Fruit fly (Drosophila melanogaster) whole organism, embryonic: ENCODE measurements around the gene Srg3.

ENCODE experiments used
- C15 ChIP-seq: fragments of 200-800 bp; sonication (Bioruptor generic); IDR thresholded peaks from 3 replicates; pipeline ENCODE4 v1.3.6; 2022; ENCODE audit warnings: missing biosample characterization, missing genetic modification characterization
- CG10147 ChIP-seq: fragments of 200-800 bp; sonication (Bioruptor generic); optimal IDR thresholded peaks from 2 replicates; lab custom pipeline; 2019; ENCODE audit warnings: missing biosample characterization, mild to moderate bottlenecking, missing genetic modification characterization, moderate library complexity
- CG11695 ChIP-seq: fragments of 200-800 bp; sonication (Bioruptor generic); IDR thresholded peaks from 3 replicates; pipeline ENCODE4 v1.3.6; 2022; ENCODE audit warnings: missing biosample characterization, missing genetic modification characterization
- CG11696 ChIP-seq: fragments of 200-800 bp; sonication (Bioruptor generic); IDR thresholded peaks from 2 replicates; pipeline ENCODE4 v1.3.6; 2022; ENCODE audit warnings: missing biosample characterization, missing genetic modification characterization
- CG13287 ChIP-seq: fragments of 200-800 bp; sonication (Bioruptor generic); IDR thresholded peaks from 2 replicates; pipeline ENCODE4 v1.3.6; 2022; ENCODE audit warnings: missing biosample characterization, missing genetic modification characterization; ENCODE audit not compliant: partially characterized antibody
- CG17186 ChIP-seq: fragments of 200-800 bp; sonication (Bioruptor generic); optimal IDR thresholded peaks from 3 replicates; lab custom pipeline; 2017; ENCODE audit warnings: missing biosample characterization, missing genetic modification reagents, missing genetic modification characterization
- CG1792 ChIP-seq: fragments of 200-800 bp; sonication (Bioruptor generic); optimal IDR thresholded peaks from 2 replicates; lab custom pipeline; 2016; ENCODE audit warnings: missing biosample characterization, missing genetic modification characterization
- CG18764 ChIP-seq: fragments of 200-800 bp; sonication (Bioruptor generic); optimal IDR thresholded peaks from 3 replicates; lab custom pipeline; 2016; ENCODE audit warnings: missing biosample characterization, missing genetic modification characterization
- CG2120 ChIP-seq: fragments of 200-800 bp; sonication (Bioruptor generic); optimal IDR thresholded peaks from 3 replicates; lab custom pipeline; 2016; ENCODE audit warnings: missing biosample characterization, missing genetic modification characterization
- CG2202 ChIP-seq: fragments of 200-800 bp; sonication (Bioruptor generic); optimal IDR thresholded peaks from 2 replicates; lab custom pipeline; 2018; ENCODE audit warnings: missing biosample characterization, mild to moderate bottlenecking, missing genetic modification characterization
- CG2875 ChIP-seq: fragments of 200-800 bp; sonication (Bioruptor generic); optimal IDR thresholded peaks from 2 replicates; lab custom pipeline; 2017; ENCODE audit warnings: missing biosample characterization, mild to moderate bottlenecking, missing genetic modification characterization, missing genetic modification reagents
- CG31224 ChIP-seq: fragments of 200-800 bp; sonication (Bioruptor generic); IDR thresholded peaks from 2 replicates; pipeline ENCODE4 v1.3.6; 2022; ENCODE audit warnings: missing biosample characterization, missing genetic modification characterization
- CG31441 ChIP-seq: fragments of 200-800 bp; sonication (Bioruptor generic); IDR thresholded peaks from 2 replicates; pipeline ENCODE4 v1.3.6; 2022; ENCODE audit warnings: missing biosample characterization, missing genetic modification characterization
- CG32532 ChIP-seq: fragments of 200-800 bp; sonication (Bioruptor generic); IDR thresholded peaks from 2 replicates; pipeline ENCODE4 v1.3.6; 2022; ENCODE audit warnings: missing biosample characterization, missing genetic modification characterization
- CG3838 ChIP-seq: fragments of 200-800 bp; sonication (Bioruptor generic); optimal IDR thresholded peaks from 3 replicates; lab custom pipeline; 2016; ENCODE audit warnings: missing biosample characterization, missing genetic modification characterization
- CG7372 ChIP-seq: fragments of 200-800 bp; sonication (Bioruptor generic); IDR thresholded peaks from 2 replicates; pipeline ENCODE4 v1.3.6; 2022; ENCODE audit warnings: missing biosample characterization, missing genetic modification characterization
- CG7839 ChIP-seq: fragments of 200-800 bp; sonication (Bioruptor generic); optimal IDR thresholded peaks from 3 replicates; lab custom pipeline; 2018; ENCODE audit warnings: missing biosample characterization, mild to moderate bottlenecking, missing genetic modification characterization, moderate library complexity
- CG7963 ChIP-seq: fragments of 200-800 bp; sonication (Bioruptor generic); IDR thresholded peaks from 3 replicates; pipeline ENCODE4 v1.3.6; 2022; ENCODE audit warnings: missing biosample characterization, missing genetic modification characterization; ENCODE audit not compliant: partially characterized antibody
- CG9727 ChIP-seq: fragments of 200-800 bp; sonication (Bioruptor generic); optimal IDR thresholded peaks from 3 replicates; lab custom pipeline; 2017; ENCODE audit warnings: missing biosample characterization, mild to moderate bottlenecking, missing genetic modification characterization
- CkIIα-i1 ChIP-seq: fragments of 200-800 bp; sonication (Bioruptor generic); IDR thresholded peaks from 2 replicates; pipeline ENCODE4 v1.3.6; 2022; ENCODE audit warnings: missing biosample characterization, missing genetic modification characterization
- Dek ChIP-seq: fragments of 200-800 bp; sonication (Bioruptor generic); optimal IDR thresholded peaks from 3 replicates; lab custom pipeline; 2019; ENCODE audit warnings: missing biosample characterization, mild to moderate bottlenecking, missing genetic modification characterization, moderate library complexity
- Dref ChIP-seq: fragments of 200-800 bp; sonication (Bioruptor generic); IDR thresholded peaks from 2 replicates; pipeline ENCODE4 v1.3.6; 2022; ENCODE audit warnings: missing biosample characterization, missing genetic modification characterization
- Hr3 ChIP-seq: fragments of 200-800 bp; sonication (Bioruptor generic); optimal IDR thresholded peaks from 3 replicates; lab custom pipeline; 2016; ENCODE audit warnings: missing biosample characterization, missing genetic modification characterization
- NFAT ChIP-seq: fragments of 200-800 bp; sonication (Bioruptor generic); IDR thresholded peaks from 2 replicates; pipeline ENCODE4 v1.3.6; 2022; ENCODE audit warnings: missing biosample characterization, missing genetic modification characterization
- Sox100B ChIP-seq: fragments of 200-800 bp; sonication (Bioruptor generic); optimal IDR thresholded peaks from 3 replicates; lab custom pipeline; 2018; ENCODE audit warnings: missing biosample characterization, mild to moderate bottlenecking, missing genetic modification characterization
- Sry-δ ChIP-seq: fragments of 200-800 bp; sonication (Bioruptor generic); optimal IDR thresholded peaks from 2 replicates; lab custom pipeline; 2016; ENCODE audit warnings: missing biosample characterization, missing genetic modification characterization
- amos ChIP-seq: fragments of 200-800 bp; sonication (Bioruptor generic); IDR thresholded peaks from 2 replicates; pipeline ENCODE4 v1.3.6; 2022; ENCODE audit warnings: missing biosample characterization, missing genetic modification characterization; ENCODE audit not compliant: partially characterized antibody
- ash1 ChIP-seq: fragments of 200-800 bp; sonication (Bioruptor generic); optimal IDR thresholded peaks from 2 replicates; lab custom pipeline; 2018; ENCODE audit warnings: missing biosample characterization, mild to moderate bottlenecking, missing genetic modification characterization
- ato ChIP-seq: fragments of 200-800 bp; sonication (Bioruptor generic); IDR thresholded peaks from 2 replicates; pipeline ENCODE4 v1.3.6; 2022; ENCODE audit warnings: missing biosample characterization, missing genetic modification characterization; ENCODE audit not compliant: partially characterized antibody
- br ChIP-seq: fragments of >200 bp; optimal IDR thresholded peaks from 2 replicates; lab custom pipeline; 2017
- btn ChIP-seq: fragments of 200-800 bp; sonication (Bioruptor generic); optimal IDR thresholded peaks from 2 replicates; lab custom pipeline; 2016; ENCODE audit warnings: missing biosample characterization, missing genetic modification characterization
- caup ChIP-seq: fragments of 200-800 bp; sonication (Bioruptor generic); optimal IDR thresholded peaks from 3 replicates; lab custom pipeline; 2017; ENCODE audit warnings: missing biosample characterization, mild to moderate bottlenecking, missing genetic modification characterization, moderate library complexity; ENCODE audit not compliant: severe bottlenecking
- crp ChIP-seq, 2 experiments: fragments of 200-800 bp; sonication (Bioruptor generic); optimal IDR thresholded peaks; 2 replicates in 1 of 2; 3 replicates in 1 of 2; lab custom pipeline; 2017; ENCODE audit warnings: missing biosample characterization in 2 of 2, missing genetic modification characterization in 2 of 2, mild to moderate bottlenecking in 1 of 2, moderate library complexity in 1 of 2
- da ChIP-seq: fragments of 200-800 bp; sonication (Bioruptor generic); optimal IDR thresholded peaks from 2 replicates; lab custom pipeline; 2016; ENCODE audit warnings: missing biosample characterization, missing genetic modification characterization
- fd3F ChIP-seq: fragments of 200-800 bp; sonication (Bioruptor generic); optimal IDR thresholded peaks from 2 replicates; lab custom pipeline; 2018; ENCODE audit warnings: missing biosample characterization, mild to moderate bottlenecking, missing genetic modification characterization, moderate library complexity
- fru ChIP-seq: fragments of >200 bp; optimal IDR thresholded peaks from 2 replicates; lab custom pipeline; 2017
- gt ChIP-seq: fragments of 200-800 bp; sonication (Bioruptor generic); IDR thresholded peaks from 2 replicates; pipeline ENCODE4 v1.3.6; 2022; ENCODE audit warnings: missing biosample characterization, missing genetic modification characterization
- hkb ChIP-seq, 2 experiments: fragments of 200-800 bp in 1 of 2; fragments of >200 bp in 1 of 2; sonication (Bioruptor generic) in 1 of 2; IDR thresholded peaks in 1 of 2; optimal IDR thresholded peaks in 1 of 2; 2 replicates each; pipeline versions ENCODE4 v1.3.6 to Lab custom; 2017 to 2022; ENCODE audit warnings: missing biosample characterization in 1 of 2, missing genetic modification characterization in 1 of 2
- insv ChIP-seq, 2 experiments: fragments of 200-800 bp; sonication (Bioruptor generic); optimal IDR thresholded peaks; 3 replicates each; lab custom pipeline; 2016 to 2018; ENCODE audit warnings: missing biosample characterization in 2 of 2, missing genetic modification characterization in 2 of 2
- lab ChIP-seq: fragments of 200-800 bp; sonication (Bioruptor generic); optimal IDR thresholded peaks from 3 replicates; lab custom pipeline; 2017; ENCODE audit warnings: missing biosample characterization, missing genetic modification characterization, mild to moderate bottlenecking, moderate library complexity, missing genetic modification reagents
- peb ChIP-seq: fragments of 200-800 bp; sonication (Bioruptor generic); IDR thresholded peaks from 2 replicates; pipeline ENCODE4 v1.3.6; 2022; ENCODE audit warnings: missing biosample characterization, missing genetic modification characterization
- pho ChIP-seq: fragments of 200-800 bp; sonication (Bioruptor generic); optimal IDR thresholded peaks from 2 replicates; lab custom pipeline; 2016; ENCODE audit warnings: missing biosample characterization, missing genetic modification characterization
- phol ChIP-seq: fragments of 200-800 bp; sonication (Bioruptor generic); optimal IDR thresholded peaks from 3 replicates; lab custom pipeline; 2018; ENCODE audit warnings: missing biosample characterization, mild to moderate bottlenecking, missing genetic modification characterization, moderate library complexity
- pum ChIP-seq: fragments of 200-800 bp; sonication (Bioruptor generic); optimal IDR thresholded peaks from 2 replicates; lab custom pipeline; 2016; ENCODE audit warnings: missing biosample characterization, missing genetic modification characterization
- pzg ChIP-seq: fragments of 200-800 bp; sonication (Bioruptor generic); optimal IDR thresholded peaks from 3 replicates; lab custom pipeline; 2018; ENCODE audit warnings: missing biosample characterization, mild to moderate bottlenecking, missing genetic modification characterization, moderate library complexity
- salm ChIP-seq: fragments of 200-800 bp; sonication (Bioruptor generic); optimal IDR thresholded peaks from 2 replicates; lab custom pipeline; 2018; ENCODE audit warnings: missing biosample characterization, mild to moderate bottlenecking, missing genetic modification characterization
- sens ChIP-seq: fragments of 200-800 bp; sonication (Bioruptor generic); peaks from one replicate; lab custom pipeline; 2016; ENCODE audit warnings: missing biosample characterization, missing genetic modification characterization
- sens-2 ChIP-seq: fragments of 200-800 bp; sonication (Bioruptor generic); IDR thresholded peaks from 2 replicates; pipeline ENCODE4 v1.3.6; 2022; ENCODE audit warnings: missing biosample characterization, missing genetic modification characterization
- stwl ChIP-seq: fragments of 200-800 bp; sonication (Bioruptor generic); optimal IDR thresholded peaks from 3 replicates; lab custom pipeline; 2018; ENCODE audit warnings: missing biosample characterization, mild to moderate bottlenecking, missing genetic modification characterization, moderate library complexity
- yki ChIP-seq: fragments of >200 bp; optimal IDR thresholded peaks from 3 replicates; lab custom pipeline; 2018

Gene Srg3

DNA sequence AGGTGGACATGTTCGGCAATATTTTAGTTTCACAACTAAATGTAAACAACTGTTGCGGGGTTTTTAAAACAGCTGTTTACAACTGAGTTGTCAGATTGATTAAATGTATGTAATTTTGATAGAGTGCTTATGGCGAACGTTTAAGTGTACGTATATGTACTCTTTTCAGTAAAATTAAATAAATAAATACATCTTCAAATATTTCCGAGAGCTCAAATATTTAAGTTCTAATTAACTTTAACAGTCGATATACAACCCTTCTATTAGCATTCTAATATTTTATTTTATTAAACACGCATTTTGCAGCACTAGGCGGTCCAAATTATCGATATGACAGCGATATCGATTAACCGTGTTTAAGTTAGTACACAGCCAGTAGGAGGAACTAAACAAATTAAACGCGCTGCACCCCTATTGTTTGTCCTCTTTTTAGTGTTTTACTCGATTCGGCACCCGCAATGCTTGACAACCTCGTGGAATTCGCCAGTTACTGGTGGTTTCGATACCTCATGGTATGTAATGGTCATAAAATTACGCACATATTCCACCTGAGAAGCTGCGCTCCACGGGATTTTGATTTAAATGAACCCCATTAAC, 8.6 kb downstream of the Srg3 start, which contains the start of the genes CG3448 and ghi (continued):
- TF ChIP-seq da (GFP tag; lab: Kevin White, UChicago) (no peak), CkIIα-i1 (GFP tag; lab: Robert Waterston, UW) (no peak), salm (peak; percentile 9), CG2875 (GFP tag; lab: Kevin White, UChicago) (no peak), NFAT (GFP tag; lab: Robert Waterston, UW) (peak; percentile 59; the same call in 1 of the 2 replicates), Dek (tag; lab: Kevin White, UChicago) (peak; percentile 18), lab (GFP tag; lab: Kevin White, UChicago) (peak; percentile 83), insv (GFP tag; optimal IDR thresholded peaks at IDR 0.05; lab: Kevin White, UChicago) (peak in 1 of 2 experiments; percentile 28), phol (tag; lab: Kevin White, UChicago) (peak; percentile 87), CG11696 (no peak), pum (GFP tag; lab: Kevin White, UChicago) (peak; percentile 11), fru (lab: Kevin White, UChicago) (no peak), CG7963 (GFP tag; lab: Robert Waterston, UW) (peak; percentile 69), CG18764 (GFP tag; lab: Kevin White, UChicago) (peak; percentile 61), sens (GFP tag; lab: Kevin White, UChicago) (peak; percentile 93), gt (no peak), CG2120 (GFP tag; lab: Kevin White, UChicago) (peak; percentile 70), crp (GFP tag; optimal IDR thresholded peaks at IDR 0.05; lab: Kevin White, UChicago) (peak; percentile 13 to 84), CG31224 (GFP tag; lab: Robert Waterston, UW) (peak; percentile 40), fd3F (GFP tag; lab: Kevin White, UChicago) (no peak), CG17186 (GFP tag; lab: Kevin White, UChicago) (peak; percentile 22), stwl (tag; lab: Kevin White, UChicago) (peak; percentile 93), pzg (peak; percentile 69), sens-2 (GFP tag; lab: Robert Waterston, UW) (no peak), Dref (GFP tag; lab: Robert Waterston, UW) (peak; percentile 83), CG10147 (peak; percentile 68), CG1792 (GFP tag; lab: Kevin White, UChicago) (no peak), Sry-δ (GFP tag; lab: Kevin White, UChicago) (peak; percentile 63), yki (lab: Kevin White, UChicago) (no peak), CG11695 (GFP tag; lab: Robert Waterston, UW) (peak; percentile 10; the same call in 1 of the 3 replicates), peb (GFP tag; lab: Robert Waterston, UW) (0 out of 2 replicates have a peak, but pooled peaks have one; percentile 40), CG2202 (tag; lab: Kevin White, UChicago) (no peak), ato (GFP tag; lab: Robert Waterston, UW) (no peak), CG7372 (GFP tag; lab: Robert Waterston, UW) (peak; percentile 68), br (lab: Kevin White, UChicago) (no peak), pho (GFP tag; lab: Kevin White, UChicago) (peak; percentile 28), hkb (optimal IDR thresholded peaks at IDR 0.05; lab: Kevin White, UChicago) (no peak), hkb (GFP tag; IDR thresholded peaks at IDR 0.05; lab: Robert Waterston, UW) (peak; percentile 58), CG31441 (GFP tag; lab: Robert Waterston, UW) (peak; percentile 77), CG32532 (GFP tag; lab: Robert Waterston, UW) (no peak; the same call in 1 of the 2 replicates), ash1 (GFP tag; lab: Kevin White, UChicago) (no peak), btn (no peak), CG13287 (GFP tag; lab: Robert Waterston, UW) (peak; percentile 83), CG7839 (peak; percentile 69), CG3838 (no peak), caup (GFP tag; lab: Kevin White, UChicago) (peak; percentile 33), CG9727 (peak; percentile 35), Hr3 (GFP tag; lab: Kevin White, UChicago) (peak; percentile 32), C15 (GFP tag; lab: Robert Waterston, UW) (no peak), amos (peak; percentile 73; the same call in 1 of the 2 replicates), Sox100B (GFP tag; lab: Kevin White, UChicago) (peak; percentile 65)
